Worm (Caenorhabditis elegans) whole organism, late embryonic: ENCODE measurements around the gene C34F11.1.

Experiments used
- F13H6.1 ChIP-seq: sonication (generic microtip); optimal IDR thresholded peaks from 2 replicates; lab custom pipeline; 2016; ENCODE audit warnings: missing genetic modification characterization, missing compliant biosample characterization
- K09A11.1 ChIP-seq: sonication (generic microtip); optimal IDR thresholded peaks from 2 replicates; lab custom pipeline; 2017; ENCODE audit warnings: antibody characterized with exemption, mild to moderate bottlenecking, missing genetic modification characterization, missing compliant biosample characterization; ENCODE audit not compliant: insufficient read depth
- Y22D7AL.16 ChIP-seq: sonication (generic microtip); optimal IDR thresholded peaks from 2 replicates; lab custom pipeline; 2016; ENCODE audit warnings: missing genetic modification characterization, missing compliant biosample characterization
- ama-1 ChIP-seq: fragments of 150-350 bp; optimal IDR thresholded peaks from 2 replicates; lab custom pipeline; 2014
- ceh-14 ChIP-seq: sonication (generic microtip); optimal IDR thresholded peaks from 2 replicates; lab custom pipeline; 2016; ENCODE audit warnings: missing genotype, missing genetic modification characterization, missing compliant biosample characterization
- ceh-2 ChIP-seq: sonication (generic microtip); optimal IDR thresholded peaks from 2 replicates; lab custom pipeline; 2016; ENCODE audit warnings: missing genotype, missing genetic modification characterization, missing compliant biosample characterization
- ceh-22 ChIP-seq: sonication (generic microtip); optimal IDR thresholded peaks from 2 replicates; lab custom pipeline; 2017; ENCODE audit warnings: missing biosample characterization, missing genetic modification characterization
- ceh-24 ChIP-seq: sonication (generic microtip); optimal IDR thresholded peaks from 2 replicates; lab custom pipeline; 2016; ENCODE audit warnings: mild to moderate bottlenecking, missing genetic modification characterization, missing compliant biosample characterization
- ceh-6 ChIP-seq: fragments of 200-800 bp; sonication (Bioruptor generic); optimal IDR thresholded peaks from 2 replicates; lab custom pipeline; 2018; ENCODE audit warnings: mild to moderate bottlenecking, missing genetic modification characterization, missing compliant biosample characterization
- ceh-9 ChIP-seq: sonication (generic microtip); optimal IDR thresholded peaks from 2 replicates; lab custom pipeline; 2016; ENCODE audit warnings: mild to moderate bottlenecking, missing genetic modification characterization, inconsistent platforms, missing compliant biosample characterization
- che-1 ChIP-seq: sonication (generic microtip); optimal IDR thresholded peaks from 2 replicates; lab custom pipeline; 2016; ENCODE audit warnings: mild to moderate bottlenecking, missing genetic modification characterization, missing compliant biosample characterization
- dmd-4 ChIP-seq: sonication (generic microtip); optimal IDR thresholded peaks from 2 replicates; lab custom pipeline; 2016; ENCODE audit warnings: borderline replicate concordance, missing genetic modification characterization, missing compliant biosample characterization
- fax-1 ChIP-seq: sonication (generic microtip); optimal IDR thresholded peaks from 2 replicates; lab custom pipeline; 2016; ENCODE audit warnings: missing genotype, missing genetic modification characterization, missing compliant biosample characterization
- fkh-10 ChIP-seq: fragments of 150-350 bp; optimal IDR thresholded peaks from 2 replicates; lab custom pipeline; 2014; ENCODE audit warnings: missing biosample characterization, missing genetic modification reagents, missing genetic modification characterization
- hlh-15 ChIP-seq: sonication (generic microtip); optimal IDR thresholded peaks from 2 replicates; lab custom pipeline; 2016; ENCODE audit warnings: missing genetic modification characterization, missing compliant biosample characterization
- hlh-6 ChIP-seq: sonication (generic microtip); optimal IDR thresholded peaks from 2 replicates; lab custom pipeline; 2016; ENCODE audit warnings: missing genotype, missing genetic modification characterization, missing compliant biosample characterization
- hlh-8 ChIP-seq: sonication (generic microtip); optimal IDR thresholded peaks from 2 replicates; lab custom pipeline; 2016; ENCODE audit warnings: missing genotype, missing genetic modification characterization, missing compliant biosample characterization
- lim-6 ChIP-seq: sonication (generic microtip); optimal IDR thresholded peaks from 2 replicates; lab custom pipeline; 2016; ENCODE audit warnings: missing genetic modification characterization, missing compliant biosample characterization
- lin-11 ChIP-seq: fragments of 200-800 bp; sonication (Bioruptor generic); optimal IDR thresholded peaks from 2 replicates; lab custom pipeline; 2018; ENCODE audit warnings: mild to moderate bottlenecking, missing genetic modification characterization, missing compliant biosample characterization
- madf-2 ChIP-seq: sonication (generic microtip); optimal IDR thresholded peaks from 2 replicates; lab custom pipeline; 2017; ENCODE audit warnings: missing genetic modification characterization, missing compliant biosample characterization
- mec-3 ChIP-seq: sonication (generic microtip); optimal IDR thresholded peaks from 2 replicates; lab custom pipeline; 2016; ENCODE audit warnings: borderline replicate concordance, missing genetic modification characterization, missing compliant biosample characterization
- nhr-232 ChIP-seq: sonication (generic microtip); optimal IDR thresholded peaks from 2 replicates; lab custom pipeline; 2016; ENCODE audit warnings: missing genetic modification characterization, missing compliant biosample characterization
- odd-2 ChIP-seq: sonication (generic microtip); optimal IDR thresholded peaks from 2 replicates; lab custom pipeline; 2017; ENCODE audit warnings: antibody characterized with exemption, mild to moderate bottlenecking, missing genetic modification characterization, missing compliant biosample characterization
- pag-3 ChIP-seq: sonication (generic microtip); optimal IDR thresholded peaks from 2 replicates; lab custom pipeline; 2016; ENCODE audit warnings: missing compliant biosample characterization, missing genetic modification characterization, borderline replicate concordance
- pat-9 ChIP-seq: fragments of 200-800 bp; sonication (Bioruptor generic); optimal IDR thresholded peaks from 2 replicates; lab custom pipeline; 2018; ENCODE audit warnings: mild to moderate bottlenecking, missing genetic modification characterization, moderate library complexity, missing compliant biosample characterization
- pha-4 ChIP-seq: fragments of 150-350 bp; optimal IDR thresholded peaks from 2 replicates; lab custom pipeline; 2018; ENCODE audit warnings: missing biosample characterization, missing genetic modification reagents, missing genetic modification characterization
- pqm-1 ChIP-seq: sonication (generic microtip); optimal IDR thresholded peaks from 2 replicates; lab custom pipeline; 2016; ENCODE audit warnings: missing genetic modification characterization, missing compliant biosample characterization
- pros-1 ChIP-seq: fragments of 150-350 bp; optimal IDR thresholded peaks from 2 replicates; lab custom pipeline; 2014; ENCODE audit warnings: missing biosample characterization, missing genetic modification reagents, missing genetic modification characterization
- ref-2 ChIP-seq: sonication (generic microtip); optimal IDR thresholded peaks from 2 replicates; lab custom pipeline; 2016; ENCODE audit warnings: missing genetic modification characterization, missing compliant biosample characterization
- sdc-2 ChIP-seq: sonication (generic microtip); optimal IDR thresholded peaks from 2 replicates; lab custom pipeline; 2016; ENCODE audit warnings: missing genotype, missing genetic modification characterization, missing compliant biosample characterization
- sox-2 ChIP-seq: fragments of 200-800 bp; sonication (Bioruptor generic); IDR thresholded peaks from 2 replicates; pipeline ENCODE4 v1.3.6; 2022; ENCODE audit warnings: missing genetic modification reagents, missing genetic modification characterization, missing compliant biosample characterization
- tbx-2 ChIP-seq: sonication (generic microtip); optimal IDR thresholded peaks from 2 replicates; lab custom pipeline; 2016; ENCODE audit warnings: missing genetic modification characterization, missing compliant biosample characterization
- tbx-7 ChIP-seq: sonication (generic microtip); optimal IDR thresholded peaks from 2 replicates; lab custom pipeline; 2016; ENCODE audit warnings: missing genotype, missing genetic modification characterization, missing compliant biosample characterization
- ttx-3 ChIP-seq: sonication (generic microtip); optimal IDR thresholded peaks from 2 replicates; lab custom pipeline; 2016; ENCODE audit warnings: missing genetic modification reagents, missing genetic modification characterization, missing compliant biosample characterization
- zip-5 ChIP-seq: sonication (generic microtip); optimal IDR thresholded peaks from 2 replicates; lab custom pipeline; 2016; ENCODE audit warnings: missing genetic modification characterization, missing compliant biosample characterization
- ztf-16 ChIP-seq: sonication (generic microtip); optimal IDR thresholded peaks from 2 replicates; lab custom pipeline; 2017; ENCODE audit warnings: missing genetic modification characterization, missing compliant biosample characterization

C34F11.1 gene

ce11 chrII:5212675-5213074, at the start of gene C34F11.1:
TSS of gene C34F11.1 (plus strand) at chrII:5212975.
- no peak for TF ChIP-seq mec-3
- no peak for TF ChIP-seq sox-2 (GFP tag; lab: Robert Waterston, UW)
- no peak for TF ChIP-seq ref-2 (tag; lab: Kevin White, UChicago)
- no peak for TF ChIP-seq ceh-22 (tag; lab: Kevin White, UChicago)
- no peak for TF ChIP-seq ceh-2 (tag; lab: Kevin White, UChicago)
- TF ChIP-seq lin-11 (tag; lab: Kevin White, UChicago), result no peak

ce11 chrII:5163283-5163682, 49.5 kb upstream of the C34F11.1 start, which contains the start of gene srb-5:
TSS of gene srb-5 (minus strand) at chrII:5163383.
- TF ChIP-seq ama-1 (no peak), madf-2 (tag; lab: Kevin White, UChicago) (no peak), tbx-2 (tag; lab: Kevin White, UChicago) (no peak), F13H6.1 (tag; lab: Kevin White, UChicago) (no peak), K09A11.1 (no peak), Y22D7AL.16 (tag; lab: Kevin White, UChicago) (no peak), zip-5 (tag; lab: Kevin White, UChicago) (no peak), fkh-10 (GFP tag; lab: Kevin White, UChicago) (no peak), fax-1 (tag; lab: Kevin White, UChicago) (no peak), sdc-2 (tag; lab: Kevin White, UChicago) (no peak), ceh-14 (tag; lab: Kevin White, UChicago) (no peak), nhr-232 (tag; lab: Kevin White, UChicago) (no peak), che-1 (tag; lab: Kevin White, UChicago) (no peak), tbx-7 (no peak)

ce11 chrII:5166738-5167137, 46.0 kb upstream of the C34F11.1 start, which contains the start of gene srb-3:
TSS of gene srb-3 (minus strand) at chrII:5166838.
- TF ChIP-seq che-1 (tag; lab: Kevin White, UChicago) (no peak), ceh-9 (tag; lab: Kevin White, UChicago) (no peak), dmd-4 (no peak), ttx-3 (tag; lab: Kevin White, UChicago) (no peak), sdc-2 (tag; lab: Kevin White, UChicago) (no peak), lin-11 (tag; lab: Kevin White, UChicago) (no peak), madf-2 (tag; lab: Kevin White, UChicago) (no peak), ceh-6 (GFP tag; lab: Kevin White, UChicago) (no peak), pha-4 (no peak)

ce11 chrII:5170932-5171331, 41.8 kb upstream of the C34F11.1 start, which contains the start of gene srb-1:
TSS of gene srb-1 (minus strand) at chrII:5171032.
- TF ChIP-seq ztf-16 (tag; lab: Kevin White, UChicago) (no peak), pha-4 (no peak), odd-2 (tag; lab: Kevin White, UChicago) (no peak), mec-3 (no peak), pqm-1 (tag; lab: Kevin White, UChicago) (no peak), sox-2 (GFP tag; lab: Robert Waterston, UW) (no peak), pros-1 (tag; lab: Kevin White, UChicago) (no peak), ceh-24 (tag; lab: Kevin White, UChicago) (no peak), hlh-8 (no peak), pag-3 (tag; lab: Kevin White, UChicago) (no peak), ref-2 (tag; lab: Kevin White, UChicago) (no peak), ceh-6 (GFP tag; lab: Kevin White, UChicago) (no peak), zip-5 (tag; lab: Kevin White, UChicago) (no peak), F13H6.1 (tag; lab: Kevin White, UChicago) (no peak), hlh-15 (tag; lab: Kevin White, UChicago) (no peak), lim-6 (tag; lab: Kevin White, UChicago) (no peak), hlh-6 (tag; lab: Kevin White, UChicago) (no peak), pat-9 (tag; lab: Kevin White, UChicago) (no peak)
